Worm (Caenorhabditis elegans): Measurements from ENCODE around the gene Y15E3A.3.
A peak's percentile ranks its signal among the peaks of the same experiment; 100 is the strongest.

Gene Y15E3A.3

DNA sequence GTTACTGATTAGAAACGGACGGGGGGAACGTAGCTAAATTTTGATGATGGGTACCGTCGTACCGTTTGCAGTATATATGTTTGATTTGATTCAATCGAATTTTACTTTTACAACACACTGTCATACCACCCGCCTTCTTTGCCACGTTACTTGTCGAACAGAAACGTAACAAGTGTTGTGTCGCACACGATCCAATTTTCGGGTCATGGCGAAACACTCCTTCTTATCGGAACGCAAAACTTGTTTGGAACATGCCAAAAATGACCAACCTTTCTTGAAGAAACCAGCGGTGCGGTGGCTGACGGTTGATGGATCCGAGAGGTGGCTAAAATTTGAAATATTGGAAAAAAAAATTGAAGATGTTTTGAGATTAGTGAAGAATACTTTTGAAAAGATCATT lies 45.3 kb downstream of the Y15E3A.3 start:
- TF ChIP-seq unc-39 (tag; optimal IDR thresholded peaks at IDR 0.05) (no peak), lin-13 (GFP tag; optimal IDR thresholded peaks at IDR 0.05) (no peak), sma-9 (GFP tag; optimal IDR thresholded peaks at IDR 0.05) (peak; percentile 1), sma-9 (tag; optimal IDR thresholded peaks at IDR 0.05) (no peak), nhr-25 (tag; optimal IDR thresholded peaks at IDR 0.05) (peak; percentile 37)

DNA sequence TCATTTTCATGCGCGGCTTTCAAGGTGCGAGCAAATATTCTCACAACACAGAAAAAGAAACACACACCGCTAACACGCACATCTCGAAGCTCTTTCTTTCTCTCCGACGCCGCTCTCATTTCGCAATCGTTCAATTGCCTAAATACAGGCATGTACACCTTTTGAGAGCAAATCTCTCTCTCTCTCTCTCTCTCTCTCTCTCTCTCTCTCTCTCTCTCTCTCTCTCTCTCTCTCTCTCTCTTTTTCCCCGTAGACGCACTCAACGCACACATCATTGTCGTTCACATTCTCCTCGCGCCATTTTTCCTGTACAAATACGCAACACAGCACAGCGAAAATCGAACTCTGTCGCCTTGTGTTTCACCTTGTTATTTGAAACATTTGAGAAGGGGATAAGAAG lies 46.3 kb downstream of the Y15E3A.3 start:
- TF ChIP-seq crh-2 (tag; optimal IDR thresholded peaks at IDR 0.05) (peak; percentile 41), F13H6.1 (tag; optimal IDR thresholded peaks at IDR 0.05) (peak; percentile 16), nhr-25 (tag; optimal IDR thresholded peaks at IDR 0.05) (peak; percentile 11), fos-1 (tag; optimal IDR thresholded peaks at IDR 0.05) (peak; percentile 23), nhr-129 (tag; optimal IDR thresholded peaks at IDR 0.05) (peak; percentile 57), egl-27 (tag; optimal IDR thresholded peaks at IDR 0.05) (peak; percentile 36), R02D3.7 (tag; optimal IDR thresholded peaks at IDR 0.05) (no peak), zag-1 (tag; optimal IDR thresholded peaks at IDR 0.05) (no peak)

DNA sequence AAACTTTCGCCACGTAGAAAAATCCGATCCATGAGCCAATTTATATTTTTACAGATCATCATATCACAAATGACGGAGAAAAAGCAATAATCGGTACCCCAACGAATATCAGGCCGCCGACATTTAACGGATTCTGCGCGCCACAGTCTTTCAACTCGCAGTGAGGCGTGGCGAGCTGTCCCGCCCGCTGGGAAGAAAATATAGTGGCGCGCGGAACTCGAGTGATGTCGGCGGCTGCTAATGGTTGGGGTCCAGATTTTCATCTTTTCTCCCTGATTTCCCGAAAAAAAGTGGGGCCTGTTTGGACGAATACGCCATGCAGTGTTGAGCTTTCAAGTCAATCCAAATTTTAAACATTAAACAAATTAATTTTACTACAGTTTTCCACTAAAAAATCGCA lies 47.0 kb downstream of the Y15E3A.3 start:
- TF ChIP-seq snpc-4 (tag; optimal IDR thresholded peaks at IDR 0.05) (peak; percentile 84), nhr-12 (tag; optimal IDR thresholded peaks at IDR 0.05) (no peak)

DNA sequence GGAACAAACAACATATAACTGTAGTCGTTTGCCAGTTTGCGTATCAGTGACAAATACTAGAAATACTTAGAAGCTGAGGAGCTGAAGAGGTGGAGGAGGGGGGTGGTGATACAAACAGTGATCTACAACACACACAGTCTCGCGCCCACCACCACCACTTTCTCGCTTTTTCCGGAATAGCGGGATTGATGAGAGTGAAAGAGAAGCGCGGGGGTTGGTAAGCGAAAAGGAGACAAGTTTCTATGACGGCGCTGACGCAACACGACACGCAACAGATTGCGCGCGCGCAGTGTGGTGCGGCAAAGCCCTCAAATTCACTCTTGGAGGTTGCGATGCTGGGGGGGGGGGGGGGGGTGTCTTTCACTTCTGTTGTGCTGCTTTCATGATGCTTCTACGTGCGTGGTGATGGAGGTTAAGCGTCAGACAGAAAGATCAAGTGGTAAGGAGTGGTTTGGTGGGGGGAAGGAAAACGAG lies 47.9 kb downstream of the Y15E3A.3 start, which contains the start of gene kin-20:
Gene kin-20, minus strand, starts transcription at position 51 of the 474 bp plus-strand sequence.
- TF ChIP-seq blmp-1 (tag; optimal IDR thresholded peaks at IDR 0.05; ENCODE audit: insufficient read depth) (peak; percentile 43), nhr-25 (tag; optimal IDR thresholded peaks at IDR 0.05) (peak; percentile 42), zag-1 (tag; optimal IDR thresholded peaks at IDR 0.05) (no peak), F13H6.1 (tag; optimal IDR thresholded peaks at IDR 0.05) (peak; percentile 38)

DNA sequence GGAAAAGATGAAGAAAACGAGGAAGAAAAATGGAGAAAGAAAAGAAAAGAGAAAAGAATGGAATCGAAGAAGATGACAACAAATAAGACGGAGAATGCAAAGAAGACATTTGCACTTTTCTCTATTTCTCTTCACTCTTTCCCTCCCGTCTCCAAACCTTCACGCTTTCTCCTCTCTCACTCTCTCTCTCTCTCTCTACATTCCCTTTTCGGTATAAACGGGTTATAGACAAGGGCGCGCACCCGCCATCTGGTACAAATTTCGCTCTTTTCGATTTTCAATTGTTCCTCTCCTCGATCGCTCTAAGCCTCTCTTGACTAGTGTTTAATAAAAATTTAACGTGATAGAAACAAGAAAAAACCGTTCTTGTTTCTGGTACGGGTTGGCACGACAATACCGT lies 48.8 kb downstream of the Y15E3A.3 start:
- TF ChIP-seq nhr-237 (tag; optimal IDR thresholded peaks at IDR 0.05) (no peak), lsy-2 (tag; optimal IDR thresholded peaks at IDR 0.05) (peak; percentile 22 to 76), R02D3.7 (tag; optimal IDR thresholded peaks at IDR 0.05) (no peak), sma-9 (GFP tag; optimal IDR thresholded peaks at IDR 0.05) (peak; percentile 94), sma-9 (tag; optimal IDR thresholded peaks at IDR 0.05) (no peak), crh-2 (tag; optimal IDR thresholded peaks at IDR 0.05) (peak; percentile 82), dmd-4 (tag; optimal IDR thresholded peaks at IDR 0.05) (no peak), blmp-1 (tag; optimal IDR thresholded peaks at IDR 0.05; ENCODE audit: insufficient read depth) (peak; percentile 100), nhr-21 (tag; optimal IDR thresholded peaks at IDR 0.05) (peak; percentile 89), nhr-23 (tag; optimal IDR thresholded peaks at IDR 0.05) (no peak), nhr-25 (tag; optimal IDR thresholded peaks at IDR 0.05) (peak; percentile 92), Y55F3AM.14 (GFP tag; optimal IDR thresholded peaks at IDR 0.05) (peak; percentile 48), mdl-1 (tag; optimal IDR thresholded peaks at IDR 0.05) (peak; percentile 48 to 73), mab-5 (tag; optimal IDR thresholded peaks at IDR 0.05) (peak; percentile 70), sem-4 (tag; optimal IDR thresholded peaks at IDR 0.05) (peak; percentile 93), sma-3 (GFP tag; optimal IDR thresholded peaks at IDR 0.05) (peak; percentile 70), peb-1 (tag; optimal IDR thresholded peaks at IDR 0.05) (no peak), nhr-10 (tag; optimal IDR thresholded peaks at IDR 0.05) (no peak), nhr-11 (tag; optimal IDR thresholded peaks at IDR 0.05) (no peak), lin-13 (GFP tag; optimal IDR thresholded peaks at IDR 0.05) (peak; percentile 74), ZK546.5 (tag; optimal IDR thresholded peaks at IDR 0.05) (no peak), fos-1 (tag; optimal IDR thresholded peaks at IDR 0.05) (peak; percentile 53), C34F6.9 (tag; optimal IDR thresholded peaks at IDR 0.05) (peak; percentile 86), nhr-77 (tag; optimal IDR thresholded peaks at IDR 0.05) (no peak), alr-1 (tag; optimal IDR thresholded peaks at IDR 0.05) (no peak), lin-11 (tag; optimal IDR thresholded peaks at IDR 0.05) (no peak), skn-1 (tag; optimal IDR thresholded peaks at IDR 0.05) (no peak), unc-39 (tag; optimal IDR thresholded peaks at IDR 0.05) (no peak), ztf-11 (tag; optimal IDR thresholded peaks at IDR 0.05) (no peak), nhr-6 (tag; optimal IDR thresholded peaks at IDR 0.05) (peak; percentile 81), ama-1 (optimal IDR thresholded peaks at IDR 0.05) (no peak), elt-3 (tag; optimal IDR thresholded peaks at IDR 0.05) (no peak), snpc-4 (tag; optimal IDR thresholded peaks at IDR 0.05) (peak; percentile 36), ztf-4 (tag; optimal IDR thresholded peaks at IDR 0.05) (peak; percentile 80), nhr-12 (tag; optimal IDR thresholded peaks at IDR 0.05) (no peak), F13H6.1 (tag; optimal IDR thresholded peaks at IDR 0.05) (peak; percentile 90), gmeb-1 (tag; optimal IDR thresholded peaks at IDR 0.05) (peak; percentile 38), ztf-1 (GFP tag; conservative IDR thresholded peaks at IDR 0.05) (no peak), egl-27 (tag; optimal IDR thresholded peaks at IDR 0.05) (peak; percentile 87), unc-55 (GFP tag; optimal IDR thresholded peaks at IDR 0.05) (peak; percentile 94), zag-1 (tag; optimal IDR thresholded peaks at IDR 0.05) (peak; percentile 38), aly-2 (tag; optimal IDR thresholded peaks at IDR 0.05) (no peak), elt-1 (tag; optimal IDR thresholded peaks at IDR 0.05) (no peak)

All from whole organism, L2 larva.